Worm (Caenorhabditis elegans) whole organism, L4/young adult: ENCODE data around the gene srh-229.

Source experiments
- W03F9.2 ChIP-seq: fragments of 150-350 bp; optimal IDR thresholded peaks from 2 replicates; lab custom pipeline; 2014; ENCODE audit warnings: missing biosample characterization, missing genetic modification characterization
- dao-5 ChIP-seq: sonication (generic microtip); optimal IDR thresholded peaks from 2 replicates; lab custom pipeline; 2016; ENCODE audit warnings: missing genotype, missing genetic modification characterization, moderate library complexity, missing compliant biosample characterization
- him-1 ChIP-seq: sonication (generic microtip); optimal IDR thresholded peaks from 2 replicates; lab custom pipeline; 2016; ENCODE audit warnings: missing genotype, missing genetic modification reagents, missing genetic modification characterization, missing compliant biosample characterization

DNA sequence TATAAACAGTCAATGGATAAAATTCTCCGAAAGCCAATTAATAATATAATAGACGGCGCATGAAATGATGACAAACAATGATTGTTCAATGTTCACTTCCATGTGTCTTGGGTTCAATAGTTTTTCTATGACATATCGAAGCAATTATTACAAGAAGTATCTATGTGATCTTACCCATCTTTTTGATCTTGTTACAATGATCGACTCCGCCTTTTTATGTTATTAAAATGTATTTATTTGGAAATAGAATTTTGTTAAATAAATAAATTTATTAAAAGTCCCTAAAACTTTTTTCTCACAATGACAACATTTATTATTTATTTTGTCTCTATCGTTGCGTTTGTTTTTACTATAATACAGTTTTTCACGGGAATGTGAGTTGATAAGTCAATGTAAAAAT lies 25.7 kb upstream of the srh-229 start, which contains the start of gene swt-2:
- TF ChIP-seq him-1 (tag; lab: Kevin White, UChicago) (no peak), W03F9.2 (no peak), dao-5 (tag; lab: Kevin White, UChicago) (no peak)
